Fruit fly (Drosophila melanogaster): ENCODE results near the gene MFS3.

The MFS3 gene

dm6 chr2L:1172704-1173107 lies 29.7 kb downstream of the MFS3 start, which contains the start of the genes Charon and CG4887 (continued):
- peak; percentile 77 for TF ChIP-seq ken (GFP tag; IDR thresholded peaks at IDR 0.05)
- TF ChIP-seq CG7928 (GFP tag; optimal IDR thresholded peaks at IDR 0.05), result peak; percentile 53
- TF ChIP-seq CG14014 (GFP tag; IDR thresholded peaks at IDR 0.05), result peak; percentile 71
- TF ChIP-seq CG33557 (GFP tag; optimal IDR thresholded peaks at IDR 0.05), result peak; percentile 82
- TF ChIP-seq gro (GFP tag; optimal IDR thresholded peaks at IDR 0.05), result peak; percentile 83
- peak; percentile 56 for TF ChIP-seq onecut (GFP tag; IDR thresholded peaks at IDR 0.05)
- TF ChIP-seq CG8290 (GFP tag; optimal IDR thresholded peaks at IDR 0.05), result peak; percentile 86
- TF ChIP-seq CG8290 (tag; optimal IDR thresholded peaks at IDR 0.05), result peak in 1 of 2 experiments; percentile 32
- TF ChIP-seq Dbx (GFP tag; IDR thresholded peaks at IDR 0.05), result peak; percentile 89
- peak; percentile 71 for TF ChIP-seq CG8388 (GFP tag; optimal IDR thresholded peaks at IDR 0.05)
- no peak for TF ChIP-seq sima (GFP tag; optimal IDR thresholded peaks at IDR 0.05)
- TF ChIP-seq vnd (GFP tag; IDR thresholded peaks at IDR 0.05; ENCODE audit: partially characterized antibody), result peak; percentile 68
- no peak for TF ChIP-seq sim (GFP tag; IDR thresholded peaks at IDR 0.05)
- TF ChIP-seq Aef1 (GFP tag; IDR thresholded peaks at IDR 0.05), result peak; percentile 81
- no peak for TF ChIP-seq exex (tag; optimal IDR thresholded peaks at IDR 0.05)
- TF ChIP-seq Fer3 (tag; optimal IDR thresholded peaks at IDR 0.05), result peak; percentile 82
- no peak for TF ChIP-seq CG10565 (GFP tag; optimal IDR thresholded peaks at IDR 0.05)
- TF ChIP-seq CG14441 (GFP tag; IDR thresholded peaks at IDR 0.05), result peak; percentile 78
- TF ChIP-seq gcm (GFP tag; optimal IDR thresholded peaks at IDR 0.05), result no peak
- TF ChIP-seq eyg (GFP tag; optimal IDR thresholded peaks at IDR 0.05), result peak; percentile 70
- TF ChIP-seq CG17359 (tag; optimal IDR thresholded peaks at IDR 0.05), result no peak
- TF ChIP-seq CG15696 (tag; optimal IDR thresholded peaks at IDR 0.05), result peak; percentile 87
- 0 out of 3 replicates have a peak, but pooled peaks have one; percentile 51 for TF ChIP-seq Opbp (GFP tag; IDR thresholded peaks at IDR 0.05; ENCODE audit: partially characterized antibody)
- no peak for TF ChIP-seq CG16779 (GFP tag; IDR thresholded peaks at IDR 0.05)
- TF ChIP-seq sisA (GFP tag; IDR thresholded peaks at IDR 0.05), result peak; percentile 87
- TF ChIP-seq NfI (GFP tag; optimal IDR thresholded peaks at IDR 0.05), result peak; percentile 85
- peak; percentile 79 for TF ChIP-seq maf-S (GFP tag; optimal IDR thresholded peaks at IDR 0.05)
- TF ChIP-seq CG2202 (tag; optimal IDR thresholded peaks at IDR 0.05), result peak; percentile 51
- TF ChIP-seq ranshi (GFP tag; IDR thresholded peaks at IDR 0.05), result peak; percentile 80; the same call in 1 of the 2 replicates
- no peak for TF ChIP-seq cg (GFP tag; optimal IDR thresholded peaks at IDR 0.05)
- TF ChIP-seq CG12744 (GFP tag; optimal IDR thresholded peaks at IDR 0.05), result peak; percentile 83
- TF ChIP-seq CG2129 (GFP tag; IDR thresholded peaks at IDR 0.05; ENCODE audit: partially characterized antibody), result peak; percentile 41; the same call in 1 of the 2 replicates
- TF ChIP-seq toy (GFP tag; IDR thresholded peaks at IDR 0.05), result peak; percentile 21; the same call in 1 of the 2 replicates
- TF ChIP-seq yki (optimal IDR thresholded peaks at IDR 0.05), result no peak
- TF ChIP-seq CG11696 (GFP tag; IDR thresholded peaks at IDR 0.05), result no peak
- TF ChIP-seq tx (GFP tag; optimal IDR thresholded peaks at IDR 0.05), result peak; percentile 79
- no peak for TF ChIP-seq ash1 (GFP tag; optimal IDR thresholded peaks at IDR 0.05)
- no peak for TF ChIP-seq otp (GFP tag; IDR thresholded peaks at IDR 0.05)
- TF ChIP-seq CG3163 (GFP tag; optimal IDR thresholded peaks at IDR 0.05), result peak; percentile 52
- TF ChIP-seq bab2 (GFP tag; optimal IDR thresholded peaks at IDR 0.05), result peak; percentile 89
- no peak for TF ChIP-seq CG12071 (GFP tag; optimal IDR thresholded peaks at IDR 0.05)
- TF ChIP-seq CG9876 (GFP tag; optimal IDR thresholded peaks at IDR 0.05), result peak; percentile 71
- TF ChIP-seq gsb (GFP tag; IDR thresholded peaks at IDR 0.05), result no peak
- peak; percentile 71 for TF ChIP-seq CG12942 (GFP tag; optimal IDR thresholded peaks at IDR 0.05)
- TF ChIP-seq chinmo (GFP tag; IDR thresholded peaks at IDR 0.05; ENCODE audit: partially characterized antibody), result no peak
- peak; percentile 83 for TF ChIP-seq CG15601 (tag; optimal IDR thresholded peaks at IDR 0.05)
- TF ChIP-seq CG6791 (GFP tag; IDR thresholded peaks at IDR 0.05; ENCODE audit: partially characterized antibody), result 0 out of 3 replicates have a peak, but pooled peaks have one; percentile 37
- TF ChIP-seq CG3407 (GFP tag; optimal IDR thresholded peaks at IDR 0.05), result no peak
- TF ChIP-seq CG3838 (GFP tag; optimal IDR thresholded peaks at IDR 0.05), result peak; percentile 63
- TF ChIP-seq GATAe (GFP tag; conservative IDR thresholded peaks at IDR 0.05), result peak; percentile 35; the same call in 1 of the 2 replicates
- no peak for TF ChIP-seq Asciz (GFP tag; optimal IDR thresholded peaks at IDR 0.05)
